Worm (Caenorhabditis elegans) whole organism, late embryonic: ENCODE results near the gene dhhc-6.

Source experiments
- ama-1 ChIP-seq: fragments of 150-350 bp; optimal IDR thresholded peaks from 2 replicates; lab custom pipeline; 2014
- fkh-6 ChIP-seq: sonication (generic microtip); optimal IDR thresholded peaks from 2 replicates; lab custom pipeline; 2016; ENCODE audit warnings: missing genetic modification characterization, missing compliant biosample characterization
- ref-2 ChIP-seq: sonication (generic microtip); optimal IDR thresholded peaks from 2 replicates; lab custom pipeline; 2016; ENCODE audit warnings: missing genetic modification characterization, missing compliant biosample characterization

ce11 chrIV:12157915-12158314, 33.2 kb downstream of the dhhc-6 start:
- TF ChIP-seq fkh-6 (tag; lab: Kevin White, UChicago) (no peak), ama-1 (lab: Kevin White, UChicago) (no peak), ref-2 (tag; lab: Kevin White, UChicago) (peak; percentile 21)
